Fruit fly (Drosophila melanogaster) whole organism, embryonic: ENCODE data around the gene CG5346.
A peak's percentile ranks its signal among the peaks of the same experiment; 100 is the strongest.

Experiments
- BEAF-32 ChIP-seq: fragments of 200-800 bp; sonication (Bioruptor generic); optimal IDR thresholded peaks from 3 replicates; lab custom pipeline; 2017; ENCODE audit warnings: missing biosample characterization, missing genetic modification characterization, mild to moderate bottlenecking, moderate library complexity, missing genetic modification reagents
- Bdp1 ChIP-seq: fragments of 200-800 bp; sonication (Bioruptor generic); optimal IDR thresholded peaks from 3 replicates; lab custom pipeline; 2016; ENCODE audit warnings: missing biosample characterization, missing genetic modification characterization
- CG10366 ChIP-seq: fragments of 200-800 bp; sonication (Bioruptor generic); IDR thresholded peaks from 2 replicates; pipeline ENCODE4 v1.3.6; 2022; ENCODE audit warnings: missing biosample characterization, missing genetic modification characterization
- CG11695 ChIP-seq: fragments of 200-800 bp; sonication (Bioruptor generic); IDR thresholded peaks from 3 replicates; pipeline ENCODE4 v1.3.6; 2022; ENCODE audit warnings: missing biosample characterization, missing genetic modification characterization
- CG11696 ChIP-seq: fragments of 200-800 bp; sonication (Bioruptor generic); IDR thresholded peaks from 2 replicates; pipeline ENCODE4 v1.3.6; 2022; ENCODE audit warnings: missing biosample characterization, missing genetic modification characterization
- CG12155 ChIP-seq: fragments of 200-800 bp; sonication (Bioruptor generic); optimal IDR thresholded peaks from 3 replicates; lab custom pipeline; 2016; ENCODE audit warnings: missing biosample characterization, missing genetic modification characterization
- CG12219 ChIP-seq: fragments of 200-800 bp; sonication (Bioruptor generic); optimal IDR thresholded peaks from 3 replicates; lab custom pipeline; 2018; ENCODE audit warnings: missing biosample characterization, mild to moderate bottlenecking, missing genetic modification characterization
- CG12769 ChIP-seq: fragments of 200-800 bp; sonication (Bioruptor generic); optimal IDR thresholded peaks from 2 replicates; lab custom pipeline; 2019; ENCODE audit warnings: missing biosample characterization, mild to moderate bottlenecking, missing genetic modification characterization, moderate library complexity
- CG13287 ChIP-seq: fragments of 200-800 bp; sonication (Bioruptor generic); IDR thresholded peaks from 2 replicates; pipeline ENCODE4 v1.3.6; 2022; ENCODE audit warnings: missing biosample characterization, missing genetic modification characterization; ENCODE audit not compliant: partially characterized antibody
- CG13424 ChIP-seq: fragments of 200-800 bp; sonication (Bioruptor generic); optimal IDR thresholded peaks from 2 replicates; lab custom pipeline; 2019; ENCODE audit warnings: missing biosample characterization, mild to moderate bottlenecking, missing genetic modification characterization, moderate library complexity
- CG1602 ChIP-seq: fragments of 200-800 bp; sonication (Bioruptor generic); optimal IDR thresholded peaks from 3 replicates; lab custom pipeline; 2016; ENCODE audit warnings: missing biosample characterization, missing genetic modification characterization
- CG1603 ChIP-seq: fragments of 200-800 bp; sonication (Bioruptor generic); optimal IDR thresholded peaks from 2 replicates; lab custom pipeline; 2019; ENCODE audit warnings: missing biosample characterization, mild to moderate bottlenecking, missing genetic modification characterization, moderate library complexity
- CG17361 ChIP-seq: fragments of 200-800 bp; sonication (Bioruptor generic); IDR thresholded peaks from 3 replicates; pipeline ENCODE4 v1.3.6; 2022; ENCODE audit warnings: missing biosample characterization, missing genetic modification characterization
- CG18262 ChIP-seq: fragments of 200-800 bp; optimal IDR thresholded peaks from 3 replicates; lab custom pipeline; 2019; ENCODE audit warnings: missing biosample characterization, mild to moderate bottlenecking, missing genetic modification characterization, moderate library complexity
- CG2875 ChIP-seq: fragments of 200-800 bp; sonication (Bioruptor generic); optimal IDR thresholded peaks from 2 replicates; lab custom pipeline; 2017; ENCODE audit warnings: missing biosample characterization, mild to moderate bottlenecking, missing genetic modification characterization, missing genetic modification reagents
- CG4282 ChIP-seq: fragments of 200-800 bp; sonication (Bioruptor generic); optimal IDR thresholded peaks from 2 replicates; lab custom pipeline; 2016; ENCODE audit warnings: missing biosample characterization, missing genetic modification characterization
- CG4328 ChIP-seq: fragments of 200-800 bp; sonication (Bioruptor generic); optimal IDR thresholded peaks from 3 replicates; lab custom pipeline; 2017; ENCODE audit warnings: missing biosample characterization, missing genetic modification reagents, missing genetic modification characterization
- CG4424 ChIP-seq: fragments of 200-800 bp; sonication (Bioruptor generic); optimal IDR thresholded peaks from 3 replicates; lab custom pipeline; 2016; ENCODE audit warnings: missing biosample characterization, missing genetic modification characterization
- CG4707 ChIP-seq: fragments of 200-800 bp; sonication (Bioruptor generic); optimal IDR thresholded peaks from 2 replicates; lab custom pipeline; 2018; ENCODE audit warnings: missing biosample characterization, mild to moderate bottlenecking, missing genetic modification characterization, moderate library complexity
- CG6791 ChIP-seq: fragments of 200-800 bp; sonication (Bioruptor generic); IDR thresholded peaks from 3 replicates; pipeline ENCODE4 v1.3.6; 2022; ENCODE audit warnings: missing biosample characterization, missing genetic modification characterization; ENCODE audit not compliant: partially characterized antibody
- CG7556 ChIP-seq: fragments of 200-800 bp; sonication (Bioruptor generic); optimal IDR thresholded peaks from 2 replicates; lab custom pipeline; 2017; ENCODE audit warnings: missing biosample characterization, mild to moderate bottlenecking, missing genetic modification characterization
- CG8359 ChIP-seq: fragments of 200-800 bp; sonication (Bioruptor generic); optimal IDR thresholded peaks from 2 replicates; lab custom pipeline; 2017; ENCODE audit warnings: missing biosample characterization, mild to moderate bottlenecking, missing genetic modification characterization, borderline replicate concordance
- CG8388 ChIP-seq: fragments of 200-800 bp; sonication (Bioruptor generic); optimal IDR thresholded peaks from 2 replicates; lab custom pipeline; 2019; ENCODE audit warnings: missing biosample characterization, mild to moderate bottlenecking, missing genetic modification characterization, moderate library complexity
- H15 ChIP-seq: fragments of 200-800 bp; sonication (Bioruptor generic); IDR thresholded peaks from 3 replicates; pipeline ENCODE4 v1.3.6; 2022; ENCODE audit warnings: missing biosample characterization, missing genetic modification characterization
- Hr3 ChIP-seq: fragments of 200-800 bp; sonication (Bioruptor generic); optimal IDR thresholded peaks from 3 replicates; lab custom pipeline; 2016; ENCODE audit warnings: missing biosample characterization, missing genetic modification characterization
- Jarid2 ChIP-seq: fragments of 200-800 bp; sonication (Bioruptor generic); optimal IDR thresholded peaks from 3 replicates; lab custom pipeline; 2017; ENCODE audit warnings: mild to moderate bottlenecking, missing biosample characterization, missing genetic modification reagents, missing genetic modification characterization
- Lpt ChIP-seq: fragments of >200 bp; optimal IDR thresholded peaks from 2 replicates; lab custom pipeline; 2018; ENCODE audit warnings: missing biosample characterization, missing genetic modification characterization
- Max ChIP-seq: fragments of 200-800 bp; sonication (Bioruptor generic); optimal IDR thresholded peaks from 2 replicates; lab custom pipeline; 2016; ENCODE audit warnings: missing biosample characterization, mild to moderate bottlenecking, missing genetic modification characterization
- Med ChIP-seq: fragments of 200-800 bp; sonication (Bioruptor generic); peaks from one replicate; lab custom pipeline; 2016; ENCODE audit warnings: missing biosample characterization, missing genetic modification characterization, mild to moderate bottlenecking, inconsistent platforms, moderate library complexity
- bsh ChIP-seq, 2 experiments: fragments of 200-800 bp; sonication (Bioruptor generic); optimal IDR thresholded peaks; 2 replicates each; lab custom pipeline; 2017 to 2018; ENCODE audit warnings: mild to moderate bottlenecking in 2 of 2, missing biosample characterization in 2 of 2, missing genetic modification characterization in 2 of 2, moderate library complexity in 1 of 2
- btn ChIP-seq: fragments of 200-800 bp; sonication (Bioruptor generic); optimal IDR thresholded peaks from 2 replicates; lab custom pipeline; 2016; ENCODE audit warnings: missing biosample characterization, missing genetic modification characterization
- dimm ChIP-seq: fragments of 200-800 bp; sonication (Bioruptor generic); IDR thresholded peaks from 2 replicates; pipeline ENCODE4 v1.3.6; 2022; ENCODE audit warnings: missing biosample characterization, missing genetic modification characterization
- dysf ChIP-seq: fragments of 200-800 bp; sonication (Bioruptor generic); IDR thresholded peaks from 3 replicates; pipeline ENCODE4 v1.3.6; 2022; ENCODE audit warnings: missing biosample characterization, missing genetic modification characterization
- ewg ChIP-seq: fragments of 200-800 bp; sonication (Bioruptor generic); optimal IDR thresholded peaks from 3 replicates; lab custom pipeline; 2017; ENCODE audit warnings: mild to moderate bottlenecking, missing biosample characterization, missing genetic modification reagents, missing genetic modification characterization
- eyg ChIP-seq: fragments of 200-800 bp; sonication (Bioruptor generic); optimal IDR thresholded peaks from 3 replicates; lab custom pipeline; 2016; ENCODE audit warnings: missing biosample characterization, missing genetic modification characterization
- fu2 ChIP-seq: fragments of 200-800 bp; sonication (Bioruptor generic); optimal IDR thresholded peaks from 2 replicates; lab custom pipeline; 2016; ENCODE audit warnings: missing biosample characterization, missing genetic modification characterization
- gsb-n ChIP-seq: fragments of 200-800 bp; sonication (Bioruptor generic); optimal IDR thresholded peaks from 3 replicates; lab custom pipeline; 2018; ENCODE audit warnings: missing biosample characterization, mild to moderate bottlenecking, missing genetic modification characterization
- gt ChIP-seq: fragments of 200-800 bp; sonication (Bioruptor generic); IDR thresholded peaks from 2 replicates; pipeline ENCODE4 v1.3.6; 2022; ENCODE audit warnings: missing biosample characterization, missing genetic modification characterization
- h ChIP-seq: fragments of >200 bp; optimal IDR thresholded peaks from 2 replicates; lab custom pipeline; 2017
- inv ChIP-seq: fragments of 200-800 bp; sonication (Bioruptor generic); IDR thresholded peaks from 2 replicates; pipeline ENCODE4 v1.3.6; 2022; ENCODE audit warnings: missing biosample characterization, missing genetic modification characterization; ENCODE audit not compliant: partially characterized antibody
- kay ChIP-seq: fragments of 200-800 bp; sonication (Bioruptor generic); optimal IDR thresholded peaks from 2 replicates; lab custom pipeline; 2016; ENCODE audit warnings: missing biosample characterization, missing genetic modification characterization
- nau ChIP-seq: fragments of 200-800 bp; sonication (Bioruptor generic); optimal IDR thresholded peaks from 3 replicates; lab custom pipeline; 2017; ENCODE audit warnings: missing biosample characterization, mild to moderate bottlenecking, missing genetic modification characterization, missing genetic modification reagents
- oc ChIP-seq: fragments of 200-800 bp; sonication (Bioruptor generic); optimal IDR thresholded peaks from 2 replicates; lab custom pipeline; 2018; ENCODE audit warnings: missing biosample characterization, mild to moderate bottlenecking, missing genetic modification characterization, moderate library complexity
- org-1 ChIP-seq: fragments of 200-800 bp; sonication (Bioruptor generic); optimal IDR thresholded peaks from 2 replicates; lab custom pipeline; 2017; ENCODE audit warnings: missing biosample characterization, missing genetic modification characterization
- otp ChIP-seq: fragments of 200-800 bp; sonication (Bioruptor generic); IDR thresholded peaks from 3 replicates; pipeline ENCODE4, ENCODE4 v1.3.6; 2022; ENCODE audit warnings: missing biosample characterization, missing genetic modification characterization
- pb ChIP-seq: fragments of 200-800 bp; sonication (Bioruptor generic); optimal IDR thresholded peaks from 3 replicates; lab custom pipeline; 2016; ENCODE audit warnings: missing biosample characterization, missing genetic modification characterization
- sd ChIP-seq: fragments of 200-800 bp; sonication (Bioruptor generic); optimal IDR thresholded peaks from 3 replicates; lab custom pipeline; 2018; ENCODE audit warnings: missing biosample characterization, mild to moderate bottlenecking, missing genetic modification characterization, moderate library complexity
- slbo ChIP-seq: fragments of 200-800 bp; sonication (Bioruptor generic); IDR thresholded peaks from 2 replicates; pipeline ENCODE4 v1.3.6; 2022; ENCODE audit warnings: missing biosample characterization, missing genetic modification characterization
- ssp ChIP-seq: fragments of 200-800 bp; sonication (Bioruptor generic); IDR thresholded peaks from 2 replicates; pipeline ENCODE4 v1.3.6; 2022; ENCODE audit warnings: missing biosample characterization, missing genetic modification characterization

The CG5346 gene

DNA sequence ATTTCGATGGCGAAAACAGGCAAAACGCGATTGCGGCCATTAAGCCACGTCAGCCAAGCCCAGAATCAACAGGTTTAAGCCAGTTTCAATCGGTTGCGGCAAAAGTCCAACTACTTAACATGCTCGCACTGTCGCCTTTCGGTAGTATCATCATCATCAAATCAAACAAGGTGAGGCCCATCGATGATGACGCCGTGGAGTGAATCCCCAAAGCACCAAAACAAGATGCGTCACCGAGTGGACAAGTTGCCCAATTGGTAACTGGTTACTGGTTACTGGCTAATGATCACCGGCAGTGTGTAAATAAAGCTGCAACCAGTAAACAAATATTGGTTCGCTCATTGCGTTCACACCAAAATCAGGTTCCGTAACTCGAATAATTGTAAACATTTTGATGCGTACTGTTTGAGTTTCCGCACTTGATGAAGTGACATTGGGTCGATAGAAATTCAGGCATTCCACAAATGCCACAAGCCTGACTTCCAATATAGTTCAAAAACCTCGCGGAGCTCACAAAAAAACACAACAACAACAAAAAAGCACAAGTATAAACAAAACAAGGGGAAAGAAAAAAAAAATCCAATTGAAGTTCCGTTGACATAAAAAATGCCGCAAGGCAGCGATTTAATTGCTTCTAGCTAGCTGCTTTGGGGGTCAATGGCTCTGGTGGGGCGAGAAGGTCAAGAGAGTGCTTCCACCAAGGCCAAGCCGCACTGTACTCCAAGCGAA, 4.0 kb downstream of the CG5346 start (continued):
- peak; percentile 42 for TF ChIP-seq CG18262
- peak; percentile 54 for TF ChIP-seq CG13424
- no peak for TF ChIP-seq fu2 (GFP tag; lab: Kevin White, UChicago)
- TF ChIP-seq gt, result no peak
- TF ChIP-seq CG2875 (GFP tag; lab: Kevin White, UChicago), result peak; percentile 79
- peak; percentile 21 for TF ChIP-seq Max (GFP tag; lab: Kevin White, UChicago)
- TF ChIP-seq Jarid2 (GFP tag; lab: Kevin White, UChicago), result peak; percentile 39
- no peak for TF ChIP-seq BEAF-32 (GFP tag; lab: Kevin White, UChicago)
- peak; percentile 5 for TF ChIP-seq CG4282 (GFP tag; lab: Kevin White, UChicago)
- TF ChIP-seq CG10366 (GFP tag; lab: Robert Waterston, UW), result no peak
- peak; percentile 95 for TF ChIP-seq sd (tag; lab: Kevin White, UChicago)
- TF ChIP-seq CG17361 (GFP tag; lab: Robert Waterston, UW), result 0 out of 3 replicates have a peak, but pooled peaks have one; percentile 9
- TF ChIP-seq otp (GFP tag; lab: Robert Waterston, UW), result peak; percentile 52; the same call in 1 of the 3 replicates
- TF ChIP-seq CG12155, result no peak
- TF ChIP-seq CG11695 (GFP tag; lab: Robert Waterston, UW), result peak; percentile 58; the same call in 1 of the 3 replicates
- no peak for TF ChIP-seq dysf (GFP tag; lab: Robert Waterston, UW)
- TF ChIP-seq CG8388 (GFP tag; lab: Kevin White, UChicago), result no peak
- TF ChIP-seq Bdp1 (GFP tag; lab: Kevin White, UChicago), result peak; percentile 25
- no peak for TF ChIP-seq dimm (GFP tag; lab: Robert Waterston, UW)
- no peak for TF ChIP-seq inv (GFP tag; lab: Robert Waterston, UW)
- TF ChIP-seq CG1603 (tag; lab: Kevin White, UChicago), result peak; percentile 75
- TF ChIP-seq ssp, result no peak
- peak; percentile 84 for TF ChIP-seq nau (GFP tag; lab: Kevin White, UChicago)
- TF ChIP-seq CG13287 (GFP tag; lab: Robert Waterston, UW), result no peak
- TF ChIP-seq CG11696 (GFP tag; lab: Robert Waterston, UW), result no peak
- TF ChIP-seq Hr3 (GFP tag; lab: Kevin White, UChicago), result no peak
- no peak for TF ChIP-seq h
- TF ChIP-seq gsb-n, result peak; percentile 50
- TF ChIP-seq bsh (GFP tag; optimal IDR thresholded peaks at IDR 0.05; lab: Kevin White, UChicago), result peak in 1 of 2 experiments; percentile 70
- TF ChIP-seq ewg (GFP tag; lab: Kevin White, UChicago), result peak; percentile 48
- TF ChIP-seq CG4328 (GFP tag; lab: Kevin White, UChicago), result peak; percentile 64
- TF ChIP-seq Med (GFP tag; lab: Kevin White, UChicago), result peak; percentile 94
- TF ChIP-seq CG6791 (GFP tag; lab: Robert Waterston, UW), result no peak
- 0 out of 3 replicates have a peak, but pooled peaks have one; percentile 37 for TF ChIP-seq H15 (GFP tag; lab: Robert Waterston, UW)
- peak; percentile 25 for TF ChIP-seq CG8359 (GFP tag; lab: Kevin White, UChicago)
- peak; percentile 53 for TF ChIP-seq kay (GFP tag; lab: Kevin White, UChicago)
- TF ChIP-seq CG4707 (GFP tag; lab: Kevin White, UChicago), result peak; percentile 75
- TF ChIP-seq Lpt, result no peak
- TF ChIP-seq oc (tag; lab: Kevin White, UChicago), result peak; percentile 57
- TF ChIP-seq eyg (GFP tag; lab: Kevin White, UChicago), result peak; percentile 70
- TF ChIP-seq CG12219 (GFP tag; lab: Kevin White, UChicago), result peak; percentile 64
- peak; percentile 42 for TF ChIP-seq btn
- peak; percentile 40 for TF ChIP-seq CG12769 (tag; lab: Kevin White, UChicago)
- TF ChIP-seq CG4424 (GFP tag; lab: Kevin White, UChicago), result peak; percentile 51
- TF ChIP-seq pb, result peak; percentile 61
- TF ChIP-seq CG1602 (GFP tag; lab: Kevin White, UChicago), result peak; percentile 3
- TF ChIP-seq slbo (GFP tag; lab: Robert Waterston, UW), result peak; percentile 29
- peak; percentile 81 for TF ChIP-seq org-1 (GFP tag; lab: Kevin White, UChicago)
- peak; percentile 55 for TF ChIP-seq CG7556 (GFP tag; lab: Kevin White, UChicago)
